Worm (Caenorhabditis elegans): ENCODE measurements around the gene Y17G9B.4.
A peak's percentile ranks its signal among the peaks of the same experiment; 100 is the strongest.

Y17G9B.4 gene

ce11 chrIV:4747553-4747952 is 4.4 kb upstream of the Y17G9B.4 start, which contains the start of gene tctn-1 (continued):
- 0 out of 2 replicates have a peak, but pooled peaks have one; percentile 38 for TF ChIP-seq Y56A3A.18 (GFP tag; IDR thresholded peaks at IDR 0.05)

- TF ChIP-seq dox-1 (GFP tag; IDR thresholded peaks at IDR 0.05) = peak; percentile 74
- TF ChIP-seq aptf-3 (GFP tag; IDR thresholded peaks at IDR 0.05) = peak; percentile 76; the same call in 1 of the 2 replicates
- TF ChIP-seq unc-130 (GFP tag; optimal IDR thresholded peaks at IDR 0.05) = peak; percentile 43
- TF ChIP-seq hmg-1.2 (GFP tag; IDR thresholded peaks at IDR 0.05) = peak; percentile 69
- peak; percentile 79 for TF ChIP-seq madf-3 (GFP tag; IDR thresholded peaks at IDR 0.05)
- TF ChIP-seq nhr-80 (tag; optimal IDR thresholded peaks at IDR 0.05) = peak; percentile 91
- peak; percentile 47 for TF ChIP-seq lin-40 (tag; optimal IDR thresholded peaks at IDR 0.05)
- TF ChIP-seq lin-54 (GFP tag; optimal IDR thresholded peaks at IDR 0.05) = peak; percentile 71
- 0 out of 2 replicates have a peak, but pooled peaks have one; percentile 13 for TF ChIP-seq C17E4.6 (GFP tag; IDR thresholded peaks at IDR 0.05)
- TF ChIP-seq ztf-3 (GFP tag; optimal IDR thresholded peaks at IDR 0.05) = no peak
- peak; percentile 81 for TF ChIP-seq madf-6 (GFP tag; IDR thresholded peaks at IDR 0.05)
- peak; percentile 49 for TF ChIP-seq ZK185.1 (tag; optimal IDR thresholded peaks at IDR 0.05; ENCODE audit: poor library complexity, severe bottlenecking)
- TF ChIP-seq ceh-91 (GFP tag; IDR thresholded peaks at IDR 0.05) = no peak
- peak; percentile 72 for TF ChIP-seq ztf-26 (tag; optimal IDR thresholded peaks at IDR 0.05)
- no peak for TF ChIP-seq lir-1 (GFP tag; conservative IDR thresholded peaks at IDR 0.05)
- TF ChIP-seq B0261.1 (tag; optimal IDR thresholded peaks at IDR 0.05) = peak; percentile 20
- 0 out of 2 replicates have a peak, but pooled peaks have one; percentile 35 for TF ChIP-seq cebp-1 (GFP tag; IDR thresholded peaks at IDR 0.05)
- peak; percentile 82 for TF ChIP-seq cebp-1 (tag; optimal IDR thresholded peaks at IDR 0.05)
- TF ChIP-seq nfyb-1 (GFP tag; IDR thresholded peaks at IDR 0.05) = 0 out of 2 replicates have a peak, but pooled peaks have one; percentile 15
- no peak for TF ChIP-seq aptf-2 (GFP tag; conservative IDR thresholded peaks at IDR 0.05)
- no peak for TF ChIP-seq F10E7.11 (tag; optimal IDR thresholded peaks at IDR 0.05)
- peak; percentile 71 for TF ChIP-seq F23B12.7 (tag; optimal IDR thresholded peaks at IDR 0.05; ENCODE audit: insufficient read depth)
- TF ChIP-seq hrde-1 (tag; optimal IDR thresholded peaks at IDR 0.05; ENCODE audit: borderline replicate concordance) = peak; percentile 94
- peak; percentile 83 for TF ChIP-seq F39B2.1 (GFP tag; IDR thresholded peaks at IDR 0.05)
- peak in 1 of 2 experiments; percentile 58 for TF ChIP-seq let-607 (tag; optimal IDR thresholded peaks at IDR 0.05)
- TF ChIP-seq snpc-1.3 (tag; optimal IDR thresholded peaks at IDR 0.05; ENCODE audit: insufficient read depth) = peak; percentile 36
- TF ChIP-seq ztf-6 (GFP tag; IDR thresholded peaks at IDR 0.05) = 0 out of 2 replicates have a peak, but pooled peaks have one; percentile 44
- TF ChIP-seq athp-1 (tag; optimal IDR thresholded peaks at IDR 0.05) = peak; percentile 70
- peak; percentile 20 for TF ChIP-seq ceh-27 (GFP tag; optimal IDR thresholded peaks at IDR 0.05)
- TF ChIP-seq rcor-1 (GFP tag; IDR thresholded peaks at IDR 0.05) = peak; percentile 61; the same call in 1 of the 2 replicates
- peak; percentile 78 for TF ChIP-seq Y95B8A.8 (GFP tag; IDR thresholded peaks at IDR 0.05)
- TF ChIP-seq atf-7 (tag; optimal IDR thresholded peaks at IDR 0.05) = peak; percentile 67
- 0 out of 2 replicates have a peak, but pooled peaks have one; percentile 10 for TF ChIP-seq ceh-58 (GFP tag; IDR thresholded peaks at IDR 0.05)
- TF ChIP-seq chd-7 (tag; optimal IDR thresholded peaks at IDR 0.05) = no peak
- TF ChIP-seq B0336.3 (GFP tag; IDR thresholded peaks at IDR 0.05) = peak; percentile 88
- TF ChIP-seq ceh-40 (GFP tag; IDR thresholded peaks at IDR 0.05) = peak; percentile 49; the same call in 1 of the 2 replicates
- TF ChIP-seq snpc-3.4 (tag; optimal IDR thresholded peaks at IDR 0.05) = peak; percentile 92
- no peak for TF ChIP-seq hlh-26 (GFP tag; conservative IDR thresholded peaks at IDR 0.05)
- no peak for TF ChIP-seq F55B11.4 (tag; optimal IDR thresholded peaks at IDR 0.05; ENCODE audit: borderline replicate concordance, insufficient read depth)
- peak; percentile 79; the same call in 1 of the 2 replicates for TF ChIP-seq ekl-4 (GFP tag; IDR thresholded peaks at IDR 0.05)
- peak; percentile 57 for TF ChIP-seq xnd-1 (tag; optimal IDR thresholded peaks at IDR 0.05)
- TF ChIP-seq hmg-20 (GFP tag; IDR thresholded peaks at IDR 0.05) = no peak
- TF ChIP-seq F49E8.2 (tag; optimal IDR thresholded peaks at IDR 0.05; ENCODE audit: insufficient read depth) = peak; percentile 90
Observed at ce11 chrIV:4748408-4749105, 3.4 kb upstream of the Y17G9B.4 start, which contains the start of gene cyc-2.1. cyc-2.1 (minus strand) TSS chrIV:4749012.

All from whole organism, young adult.